Fruit fly (Drosophila melanogaster) whole organism, embryonic: ENCODE results near the gene unc-4.

ENCODE experiments used
- Atf6 ChIP-seq: fragments of 200-800 bp; sonication (Bioruptor generic); IDR thresholded peaks from 2 replicates; pipeline ENCODE4 v1.3.6; 2022; ENCODE audit warnings: missing biosample characterization, missing genetic modification characterization
- BEAF-32 ChIP-seq: fragments of 200-800 bp; sonication (Bioruptor generic); optimal IDR thresholded peaks from 3 replicates; lab custom pipeline; 2017; ENCODE audit warnings: missing biosample characterization, missing genetic modification characterization, mild to moderate bottlenecking, moderate library complexity, missing genetic modification reagents
- Bgb ChIP-seq: fragments of 200-800 bp; sonication (Bioruptor generic); IDR thresholded peaks from 2 replicates; pipeline ENCODE4 v1.3.6; 2022; ENCODE audit warnings: missing biosample characterization, missing genetic modification characterization; ENCODE audit not compliant: partially characterized antibody
- CG10979 ChIP-seq: fragments of 200-800 bp; sonication (Bioruptor generic); optimal IDR thresholded peaks from 2 replicates; lab custom pipeline; 2018; ENCODE audit warnings: missing biosample characterization, mild to moderate bottlenecking, missing genetic modification characterization, moderate library complexity
- CG11504 ChIP-seq: fragments of 200-800 bp; sonication (Bioruptor generic); optimal IDR thresholded peaks from 3 replicates; lab custom pipeline; 2019; ENCODE audit warnings: missing biosample characterization, mild to moderate bottlenecking, missing genetic modification characterization, moderate library complexity
- CG11723 ChIP-seq: fragments of 200-800 bp; sonication (Bioruptor generic); optimal IDR thresholded peaks from 2 replicates; lab custom pipeline; 2017; ENCODE audit warnings: missing biosample characterization, mild to moderate bottlenecking, missing genetic modification characterization
- CG12071 ChIP-seq: fragments of 200-800 bp; sonication (Bioruptor generic); optimal IDR thresholded peaks from 3 replicates; lab custom pipeline; 2018; ENCODE audit warnings: missing biosample characterization, mild to moderate bottlenecking, missing genetic modification characterization
- CG13123 ChIP-seq: fragments of 200-800 bp; sonication (Bioruptor generic); optimal IDR thresholded peaks from 2 replicates; lab custom pipeline; 2016; ENCODE audit warnings: missing biosample characterization, missing genetic modification characterization
- CG15011 ChIP-seq: fragments of 200-800 bp; sonication (Bioruptor generic); optimal IDR thresholded peaks from 3 replicates; lab custom pipeline; 2018; ENCODE audit warnings: missing biosample characterization, mild to moderate bottlenecking, missing genetic modification characterization
- CG17912 ChIP-seq: fragments of 200-800 bp; sonication (Bioruptor generic); optimal IDR thresholded peaks from 2 replicates; lab custom pipeline; 2018; ENCODE audit warnings: missing biosample characterization, mild to moderate bottlenecking, missing genetic modification characterization
- CG18011 ChIP-seq: fragments of 200-800 bp; sonication (Bioruptor generic); optimal IDR thresholded peaks from 2 replicates; lab custom pipeline; 2017; ENCODE audit warnings: missing biosample characterization, missing genetic modification characterization, mild to moderate bottlenecking, moderate library complexity, missing genotype
- CG1832 ChIP-seq: fragments of 200-800 bp; sonication (Bioruptor generic); optimal IDR thresholded peaks from 2 replicates; lab custom pipeline; 2017; ENCODE audit warnings: missing biosample characterization, mild to moderate bottlenecking, missing genetic modification characterization, inconsistent platforms
- CG30020 ChIP-seq: fragments of 200-800 bp; optimal IDR thresholded peaks from 2 replicates; lab custom pipeline; 2019; ENCODE audit warnings: missing biosample characterization, mild to moderate bottlenecking, missing genetic modification characterization, moderate library complexity
- CG4328 ChIP-seq: fragments of 200-800 bp; sonication (Bioruptor generic); optimal IDR thresholded peaks from 3 replicates; lab custom pipeline; 2017; ENCODE audit warnings: missing biosample characterization, missing genetic modification reagents, missing genetic modification characterization
- CG4707 ChIP-seq: fragments of 200-800 bp; sonication (Bioruptor generic); optimal IDR thresholded peaks from 2 replicates; lab custom pipeline; 2018; ENCODE audit warnings: missing biosample characterization, mild to moderate bottlenecking, missing genetic modification characterization, moderate library complexity
- CG5180 ChIP-seq: fragments of 200-800 bp; sonication (Bioruptor generic); optimal IDR thresholded peaks from 3 replicates; lab custom pipeline; 2017; ENCODE audit warnings: missing biosample characterization, missing genetic modification characterization, mild to moderate bottlenecking, moderate library complexity, missing genetic modification reagents
- CG5245 ChIP-seq: fragments of 200-800 bp; sonication (Bioruptor generic); optimal IDR thresholded peaks from 3 replicates; lab custom pipeline; 2016; ENCODE audit warnings: missing biosample characterization, missing genetic modification characterization
- CG6175 ChIP-seq: fragments of 200-800 bp; sonication (Bioruptor generic); IDR thresholded peaks from 3 replicates; pipeline ENCODE4 v1.3.6; 2022; ENCODE audit warnings: missing biosample characterization, missing genetic modification characterization
- CG6272 ChIP-seq: fragments of 200-800 bp; sonication (Bioruptor generic); IDR thresholded peaks from 2 replicates; pipeline ENCODE4 v1.3.6; 2022; ENCODE audit warnings: missing biosample characterization, missing genetic modification characterization
- CG7357 ChIP-seq: fragments of 200-800 bp; sonication (Bioruptor generic); IDR thresholded peaks from 3 replicates; pipeline ENCODE4 v1.3.6; 2022; ENCODE audit warnings: missing biosample characterization, missing genetic modification characterization
- CG7556 ChIP-seq: fragments of 200-800 bp; sonication (Bioruptor generic); optimal IDR thresholded peaks from 2 replicates; lab custom pipeline; 2017; ENCODE audit warnings: missing biosample characterization, mild to moderate bottlenecking, missing genetic modification characterization
- CG9932 ChIP-seq: fragments of 200-800 bp; sonication (Bioruptor generic); IDR thresholded peaks from 2 replicates; pipeline ENCODE4 v1.3.6; 2022; ENCODE audit warnings: missing biosample characterization, missing genetic modification characterization
- CHES-1-like ChIP-seq: fragments of 200-800 bp; sonication (Bioruptor generic); optimal IDR thresholded peaks from 2 replicates; lab custom pipeline; 2016; ENCODE audit warnings: missing biosample characterization, missing genetic modification characterization
- Dref ChIP-seq: fragments of 200-800 bp; sonication (Bioruptor generic); IDR thresholded peaks from 2 replicates; pipeline ENCODE4 v1.3.6; 2022; ENCODE audit warnings: missing biosample characterization, missing genetic modification characterization
- H15 ChIP-seq: fragments of 200-800 bp; sonication (Bioruptor generic); IDR thresholded peaks from 3 replicates; pipeline ENCODE4 v1.3.6; 2022; ENCODE audit warnings: missing biosample characterization, missing genetic modification characterization
- HHEX ChIP-seq: fragments of 200-800 bp; sonication (Bioruptor generic); optimal IDR thresholded peaks from 3 replicates; lab custom pipeline; 2017; ENCODE audit warnings: missing biosample characterization, mild to moderate bottlenecking, missing genetic modification characterization, missing genetic modification reagents
- HLHmδ ChIP-seq: fragments of 200-800 bp; sonication (Bioruptor generic); optimal IDR thresholded peaks from 2 replicates; lab custom pipeline; 2018; ENCODE audit warnings: missing biosample characterization, mild to moderate bottlenecking, missing genetic modification characterization, moderate library complexity
- Hr3 ChIP-seq: fragments of 200-800 bp; sonication (Bioruptor generic); optimal IDR thresholded peaks from 3 replicates; lab custom pipeline; 2016; ENCODE audit warnings: missing biosample characterization, missing genetic modification characterization
- Jarid2 ChIP-seq: fragments of 200-800 bp; sonication (Bioruptor generic); optimal IDR thresholded peaks from 3 replicates; lab custom pipeline; 2017; ENCODE audit warnings: mild to moderate bottlenecking, missing biosample characterization, missing genetic modification reagents, missing genetic modification characterization
- Mad ChIP-seq: fragments of 200-800 bp; sonication (Bioruptor generic); optimal IDR thresholded peaks from 2 replicates; lab custom pipeline; 2016; ENCODE audit warnings: missing biosample characterization, missing genetic modification characterization
- Myb ChIP-seq: fragments of 200-800 bp; sonication (Bioruptor generic); optimal IDR thresholded peaks from 2 replicates; lab custom pipeline; 2016; ENCODE audit warnings: missing biosample characterization, missing genetic modification characterization
- PHDP ChIP-seq: fragments of 200-800 bp; sonication (Bioruptor generic); optimal IDR thresholded peaks from 3 replicates; lab custom pipeline; 2018; ENCODE audit warnings: missing biosample characterization, mild to moderate bottlenecking, missing genetic modification characterization, moderate library complexity
- Ptx1 ChIP-seq: fragments of 200-800 bp; sonication (Bioruptor generic); IDR thresholded peaks from 2 replicates; pipeline ENCODE4 v1.3.6; 2022; ENCODE audit warnings: missing biosample characterization, missing genetic modification characterization
- Side ChIP-seq: fragments of 200-800 bp; sonication (Bioruptor generic); optimal IDR thresholded peaks from 2 replicates; lab custom pipeline; 2016; ENCODE audit warnings: missing biosample characterization, missing genetic modification characterization
- Sox100B ChIP-seq: fragments of 200-800 bp; sonication (Bioruptor generic); optimal IDR thresholded peaks from 3 replicates; lab custom pipeline; 2018; ENCODE audit warnings: missing biosample characterization, mild to moderate bottlenecking, missing genetic modification characterization
- Sox102F ChIP-seq: fragments of 200-800 bp; sonication (Bioruptor generic); optimal IDR thresholded peaks from 2 replicates; lab custom pipeline; 2018; ENCODE audit warnings: missing biosample characterization, mild to moderate bottlenecking, missing genetic modification characterization, moderate library complexity
- Ssrp ChIP-seq: fragments of 200-800 bp; sonication (Bioruptor generic); optimal IDR thresholded peaks from 2 replicates; lab custom pipeline; 2018; ENCODE audit warnings: missing biosample characterization, mild to moderate bottlenecking, missing genetic modification characterization, moderate library complexity
- chn ChIP-seq: fragments of 200-800 bp; sonication (Bioruptor generic); optimal IDR thresholded peaks from 2 replicates; lab custom pipeline; 2016; ENCODE audit warnings: missing biosample characterization, missing genetic modification characterization
- croc ChIP-seq: fragments of 200-800 bp; sonication (Bioruptor generic); conservative IDR thresholded peaks from 3 replicates; pipeline ENCODE4 v1.3.6; 2022; ENCODE audit warnings: missing biosample characterization, missing genetic modification characterization
- dan ChIP-seq: fragments of 200-800 bp; sonication (Bioruptor generic); IDR thresholded peaks from 2 replicates; pipeline ENCODE4 v1.3.6; 2022; ENCODE audit warnings: missing biosample characterization, missing genetic modification characterization
- dimm ChIP-seq: fragments of 200-800 bp; sonication (Bioruptor generic); IDR thresholded peaks from 2 replicates; pipeline ENCODE4 v1.3.6; 2022; ENCODE audit warnings: missing biosample characterization, missing genetic modification characterization
- ewg ChIP-seq: fragments of 200-800 bp; sonication (Bioruptor generic); optimal IDR thresholded peaks from 3 replicates; lab custom pipeline; 2017; ENCODE audit warnings: mild to moderate bottlenecking, missing biosample characterization, missing genetic modification reagents, missing genetic modification characterization
- gsb-n ChIP-seq: fragments of 200-800 bp; sonication (Bioruptor generic); optimal IDR thresholded peaks from 3 replicates; lab custom pipeline; 2018; ENCODE audit warnings: missing biosample characterization, mild to moderate bottlenecking, missing genetic modification characterization
- hb ChIP-seq: fragments of 200-800 bp; sonication (Bioruptor generic); IDR thresholded peaks from 3 replicates; pipeline ENCODE4 v1.3.6; 2022; ENCODE audit warnings: missing biosample characterization, missing genetic modification characterization; ENCODE audit not compliant: partially characterized antibody
- lola ChIP-seq, 3 experiments: fragments of >200 bp in 2 of 3; fragments of 200-800 bp in 1 of 3; sonication (Bioruptor generic) in 1 of 3; optimal IDR thresholded peaks; 2 replicates each; lab custom pipeline; 2017 to 2019; ENCODE audit warnings: missing biosample characterization in 3 of 3, missing genetic modification characterization in 3 of 3, mild to moderate bottlenecking in 1 of 3, moderate library complexity in 1 of 3
- nmo ChIP-seq: fragments of 200-800 bp; sonication (Bioruptor generic); optimal IDR thresholded peaks from 2 replicates; lab custom pipeline; 2018; ENCODE audit warnings: missing biosample characterization, mild to moderate bottlenecking, missing genetic modification characterization, moderate library complexity
- pros ChIP-seq: fragments of 200-800 bp; sonication (Bioruptor generic); optimal IDR thresholded peaks from 3 replicates; lab custom pipeline; 2019; ENCODE audit warnings: missing biosample characterization, mild to moderate bottlenecking, missing genetic modification characterization, moderate library complexity
- run ChIP-seq: fragments of 200-800 bp; sonication (Bioruptor generic); optimal IDR thresholded peaks from 3 replicates; lab custom pipeline; 2018; ENCODE audit warnings: missing biosample characterization, mild to moderate bottlenecking, missing genetic modification characterization
- tio ChIP-seq: fragments of 200-800 bp; sonication (Bioruptor generic); optimal IDR thresholded peaks from 2 replicates; lab custom pipeline; 2017; ENCODE audit warnings: missing biosample characterization, missing genetic modification characterization, inconsistent platforms
- vvl ChIP-seq: fragments of 200-800 bp; sonication (Bioruptor generic); IDR thresholded peaks from 2 replicates; pipeline ENCODE4 v1.3.6; 2022; ENCODE audit warnings: missing biosample characterization, missing genetic modification characterization

Gene unc-4

DNA sequence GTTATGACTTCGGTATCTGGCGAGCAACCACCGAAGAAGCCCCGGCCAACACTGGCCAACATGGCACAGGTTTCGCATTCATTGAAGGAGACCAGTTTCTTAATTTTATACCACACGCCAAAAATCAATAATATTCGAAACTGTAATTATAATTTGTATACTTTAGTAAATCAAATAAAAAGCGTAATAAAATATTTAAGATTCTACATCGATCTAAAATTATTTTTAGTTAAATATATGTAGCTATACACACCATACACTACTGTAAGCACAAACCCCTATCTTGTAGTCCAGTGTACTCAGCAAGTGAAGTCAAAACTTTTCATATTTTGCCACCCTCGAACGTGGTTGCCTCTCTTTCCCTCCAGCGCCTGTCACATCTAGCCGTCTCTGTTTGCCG lies 13.7 kb downstream of the unc-4 start (continued):
- TF ChIP-seq ewg (GFP tag; lab: Kevin White, UChicago) (peak; percentile 15), Bgb (GFP tag; lab: Robert Waterston, UW) (no peak), vvl (GFP tag; lab: Robert Waterston, UW) (no peak), CG7556 (GFP tag; lab: Kevin White, UChicago) (peak; percentile 65), CG15011 (GFP tag; lab: Kevin White, UChicago) (no peak), CHES-1-like (GFP tag; lab: Kevin White, UChicago) (no peak), CG7357 (GFP tag; lab: Robert Waterston, UW) (no peak), nmo (GFP tag; lab: Kevin White, UChicago) (peak; percentile 55), H15 (GFP tag; lab: Robert Waterston, UW) (no peak), Atf6 (GFP tag; lab: Robert Waterston, UW) (no peak), Sox100B (GFP tag; lab: Kevin White, UChicago) (peak; percentile 44), CG4328 (GFP tag; lab: Kevin White, UChicago) (no peak), Side (GFP tag; lab: Kevin White, UChicago) (no peak), Ssrp (tag; lab: Kevin White, UChicago) (peak; percentile 50), Mad (no peak), Jarid2 (GFP tag; lab: Kevin White, UChicago) (no peak), run (tag; lab: Kevin White, UChicago) (no peak), tio (GFP tag; lab: Kevin White, UChicago) (no peak), CG4707 (no peak), hb (GFP tag; lab: Robert Waterston, UW) (no peak), CG12071 (GFP tag; lab: Kevin White, UChicago) (no peak), CG17912 (no peak), chn (GFP tag; lab: Kevin White, UChicago) (no peak), HLHmδ (GFP tag; lab: Kevin White, UChicago) (no peak), CG5245 (GFP tag; lab: Kevin White, UChicago) (no peak), dan (GFP tag; lab: Robert Waterston, UW) (no peak), Ptx1 (no peak), CG6175 (GFP tag; lab: Robert Waterston, UW) (no peak), CG18011 (no peak), Hr3 (no peak), CG30020 (tag; lab: Kevin White, UChicago) (no peak), dimm (GFP tag; lab: Robert Waterston, UW) (no peak), CG10979 (tag; lab: Kevin White, UChicago) (peak; percentile 70), PHDP (tag; lab: Kevin White, UChicago) (peak; percentile 50), CG11723 (no peak), croc (GFP tag; lab: Robert Waterston, UW) (no peak; the same call in 2 of the 3 replicates), lola (GFP tag; optimal IDR thresholded peaks at IDR 0.05; lab: Kevin White, UChicago) (peak in 1 of 3 experiments; percentile 71), CG6272 (no peak), BEAF-32 (no peak), CG11504 (tag; lab: Kevin White, UChicago) (peak; percentile 61), CG9932 (GFP tag; lab: Robert Waterston, UW) (no peak), CG13123 (GFP tag; lab: Kevin White, UChicago) (no peak), pros (GFP tag; lab: Kevin White, UChicago) (peak; percentile 17), Sox102F (GFP tag; lab: Kevin White, UChicago) (peak; percentile 50), CG1832 (GFP tag; lab: Kevin White, UChicago) (peak; percentile 21), Myb (GFP tag; lab: Kevin White, UChicago) (no peak), HHEX (no peak), CG5180 (GFP tag; lab: Kevin White, UChicago) (no peak), Dref (GFP tag; lab: Robert Waterston, UW) (no peak), gsb-n (peak; percentile 61)
